Fruit fly (Drosophila melanogaster) Kc167 (cell line): ENCODE results near the gene Vps60.

Source experiments
- Myc ChIP-seq: fragments of >200 bp; optimal IDR thresholded peaks from 2 replicates; lab custom pipeline; 2017; ENCODE audit warnings: missing external identifiers
- Sin3A ChIP-seq: fragments of >200 bp; optimal IDR thresholded peaks from 2 replicates; lab custom pipeline; 2018; ENCODE audit warnings: missing external identifiers
- h ChIP-seq: fragments of >200 bp; optimal IDR thresholded peaks from 3 replicates; lab custom pipeline; 2018; ENCODE audit warnings: missing external identifiers
- insv ChIP-seq: fragments of >200 bp; optimal IDR thresholded peaks from 3 replicates; lab custom pipeline; 2018; ENCODE audit warnings: missing external identifiers
- psq ChIP-seq: fragments of >200 bp; optimal IDR thresholded peaks from 2 replicates; lab custom pipeline; 2017; ENCODE audit warnings: missing external identifiers
- ttk ChIP-seq: sonication (Bioruptor generic); optimal IDR thresholded peaks from 2 replicates; lab custom pipeline; 2017; ENCODE audit warnings: missing external identifiers

DNA sequence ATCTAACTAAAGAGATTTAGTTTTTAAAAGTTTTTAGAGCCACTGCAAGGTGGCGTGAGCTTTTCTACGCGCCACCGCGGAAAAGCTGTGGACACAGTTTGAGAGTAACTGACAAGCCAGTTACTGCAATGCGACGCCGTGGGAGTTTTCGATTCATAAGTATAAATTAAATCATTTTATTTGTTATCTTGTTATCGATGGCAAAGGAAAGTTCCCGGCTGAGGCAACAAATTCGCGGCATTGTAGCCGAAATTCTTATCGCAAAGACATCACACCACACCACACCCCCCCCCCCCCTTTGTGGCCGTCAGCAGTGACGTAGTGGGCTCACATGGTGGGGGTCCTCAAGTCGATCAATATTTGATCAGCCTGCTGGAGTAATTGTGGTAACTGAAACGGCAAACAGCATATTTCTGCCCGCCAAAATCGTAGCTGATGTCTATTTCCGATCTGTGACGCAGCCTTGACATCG is 34.4 kb upstream of the Vps60 start:
- no peak for TF ChIP-seq ttk (lab: Kevin White, UChicago)
- no peak for TF ChIP-seq insv (lab: Kevin White, UChicago)
- no peak for TF ChIP-seq psq (lab: Kevin White, UChicago)
- no peak for TF ChIP-seq Sin3A (lab: Kevin White, UChicago)
- no peak for TF ChIP-seq h
- TF ChIP-seq Myc (lab: Kevin White, UChicago), result no peak
